Worm (Caenorhabditis elegans): ENCODE data around the gene Y39A1A.22.
A peak's percentile ranks its signal among the peaks of the same experiment; 100 is the strongest.

The Y39A1A.22 gene

DNA sequence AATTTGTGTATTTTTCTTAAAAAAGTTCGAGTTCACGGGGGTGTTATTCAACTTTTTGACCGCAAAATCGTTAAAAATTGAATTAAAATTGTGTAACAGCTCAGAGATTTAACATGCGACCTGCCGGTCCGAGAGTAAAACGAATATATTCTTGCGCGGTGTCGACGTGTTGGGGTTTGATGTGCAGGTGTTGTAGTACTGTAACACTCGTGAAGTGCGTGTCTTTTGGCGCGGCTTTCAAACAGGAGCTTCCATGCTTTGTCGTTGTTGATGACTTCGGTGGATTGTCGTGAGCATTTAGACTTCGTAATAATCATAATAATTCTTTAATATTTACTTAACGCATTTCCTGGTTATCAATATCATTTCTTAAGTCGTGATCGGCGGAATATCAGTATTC is 23.7 kb upstream of the Y39A1A.22 start, which contains the start of gene tat-3:
Gene tat-3, minus strand, starts transcription at position 196 of the 400 bp plus-strand sequence.
- no peak for TF ChIP-seq sma-3 (GFP tag; optimal IDR thresholded peaks at IDR 0.05)
- TF ChIP-seq zag-1 (tag; optimal IDR thresholded peaks at IDR 0.05), result no peak
- no peak for TF ChIP-seq elt-1 (tag; optimal IDR thresholded peaks at IDR 0.05)
- TF ChIP-seq nhr-25 (tag; optimal IDR thresholded peaks at IDR 0.05), result no peak
- no peak for TF ChIP-seq nhr-237 (tag; optimal IDR thresholded peaks at IDR 0.05)
- TF ChIP-seq ztf-11 (tag; optimal IDR thresholded peaks at IDR 0.05), result no peak
- TF ChIP-seq nhr-77 (tag; optimal IDR thresholded peaks at IDR 0.05), result no peak
- TF ChIP-seq lin-39 (tag; optimal IDR thresholded peaks at IDR 0.05), result no peak
- no peak for TF ChIP-seq nhr-21 (tag; optimal IDR thresholded peaks at IDR 0.05)
- TF ChIP-seq lin-11 (tag; optimal IDR thresholded peaks at IDR 0.05), result no peak
- no peak for TF ChIP-seq F13H6.1 (tag; optimal IDR thresholded peaks at IDR 0.05)
- TF ChIP-seq nhr-10 (tag; optimal IDR thresholded peaks at IDR 0.05), result no peak

DNA sequence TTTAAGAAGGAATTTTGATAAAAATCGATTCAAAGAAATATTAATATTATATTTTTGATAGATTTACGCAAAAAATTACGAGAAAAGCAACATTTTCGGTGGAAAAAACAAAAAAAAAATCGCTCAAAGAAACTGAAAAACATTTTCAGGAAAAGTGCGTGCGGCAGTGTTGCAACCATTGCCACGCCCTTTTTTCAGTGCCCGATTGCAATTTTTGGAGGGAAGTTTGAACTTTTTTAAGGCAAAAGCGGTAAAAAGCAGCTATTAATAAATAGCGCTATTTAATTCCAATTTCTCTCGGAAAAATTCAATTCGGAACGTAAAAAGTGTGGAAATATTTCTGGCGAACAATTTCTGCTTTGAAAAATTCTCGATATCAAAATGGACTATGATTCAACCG is 14.2 kb upstream of the Y39A1A.22 start:
- TF ChIP-seq fos-1 (tag; optimal IDR thresholded peaks at IDR 0.05) (no peak), ZK546.5 (tag; optimal IDR thresholded peaks at IDR 0.05) (no peak)

DNA sequence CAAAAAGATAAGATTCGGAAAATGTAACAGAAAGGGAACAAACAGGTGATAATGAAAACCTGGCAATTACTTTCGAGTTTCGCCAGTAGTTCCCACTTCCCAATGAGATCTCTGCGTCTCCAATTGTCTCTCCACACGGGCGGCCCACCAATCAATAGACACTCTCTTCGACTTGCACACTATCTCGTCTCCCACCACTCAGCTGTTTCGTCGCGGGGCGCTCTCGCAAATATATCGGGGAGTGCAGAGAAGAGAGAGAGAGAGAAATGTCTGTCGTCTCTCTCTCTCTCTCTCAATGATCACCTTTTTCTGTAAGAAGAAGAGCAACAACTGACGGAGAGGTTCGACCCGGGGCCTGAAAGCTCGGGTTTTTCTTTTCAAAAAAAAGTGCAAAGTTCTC is 13.3 kb upstream of the Y39A1A.22 start:
- TF ChIP-seq mbf-1 (tag; optimal IDR thresholded peaks at IDR 0.05) (no peak), mab-5 (tag; optimal IDR thresholded peaks at IDR 0.05) (peak; percentile 66), nhr-129 (tag; optimal IDR thresholded peaks at IDR 0.05) (peak; percentile 85), ceh-82 (tag; optimal IDR thresholded peaks at IDR 0.05) (no peak), elt-1 (tag; optimal IDR thresholded peaks at IDR 0.05) (no peak), ama-1 (optimal IDR thresholded peaks at IDR 0.05) (no peak), dmd-4 (tag; optimal IDR thresholded peaks at IDR 0.05) (no peak), elt-3 (tag; optimal IDR thresholded peaks at IDR 0.05) (no peak), lin-39 (tag; optimal IDR thresholded peaks at IDR 0.05) (no peak), nhr-23 (tag; optimal IDR thresholded peaks at IDR 0.05) (no peak), sma-3 (GFP tag; optimal IDR thresholded peaks at IDR 0.05) (peak; percentile 83), unc-55 (GFP tag; optimal IDR thresholded peaks at IDR 0.05) (peak; percentile 87), nhr-237 (tag; optimal IDR thresholded peaks at IDR 0.05) (peak; percentile 31), snpc-4 (tag; optimal IDR thresholded peaks at IDR 0.05) (peak; percentile 19), F13H6.1 (tag; optimal IDR thresholded peaks at IDR 0.05) (peak; percentile 96), nhr-10 (tag; optimal IDR thresholded peaks at IDR 0.05) (no peak), ceh-16 (tag; optimal IDR thresholded peaks at IDR 0.05) (peak; percentile 56), ztf-4 (tag; optimal IDR thresholded peaks at IDR 0.05) (peak; percentile 87), nhr-6 (tag; optimal IDR thresholded peaks at IDR 0.05) (no peak), sem-4 (tag; optimal IDR thresholded peaks at IDR 0.05) (peak; percentile 85), nhr-21 (tag; optimal IDR thresholded peaks at IDR 0.05) (peak; percentile 73), fos-1 (tag; optimal IDR thresholded peaks at IDR 0.05) (peak; percentile 88), peb-1 (tag; optimal IDR thresholded peaks at IDR 0.05) (no peak), gmeb-1 (tag; optimal IDR thresholded peaks at IDR 0.05) (peak; percentile 77), unc-62 (GFP tag; optimal IDR thresholded peaks at IDR 0.05) (no peak), lin-13 (GFP tag; optimal IDR thresholded peaks at IDR 0.05) (peak; percentile 66), sma-9 (GFP tag; optimal IDR thresholded peaks at IDR 0.05) (peak; percentile 95), sma-9 (tag; optimal IDR thresholded peaks at IDR 0.05) (no peak), egl-27 (tag; optimal IDR thresholded peaks at IDR 0.05) (peak; percentile 83), nhr-25 (tag; optimal IDR thresholded peaks at IDR 0.05) (peak; percentile 38), nhr-12 (tag; optimal IDR thresholded peaks at IDR 0.05) (no peak), lsy-2 (tag; optimal IDR thresholded peaks at IDR 0.05) (peak; percentile 57 to 87), zag-1 (tag; optimal IDR thresholded peaks at IDR 0.05) (peak; percentile 43), crh-2 (tag; optimal IDR thresholded peaks at IDR 0.05) (peak; percentile 83), C34F6.9 (tag; optimal IDR thresholded peaks at IDR 0.05) (peak; percentile 92), nhr-77 (tag; optimal IDR thresholded peaks at IDR 0.05) (peak; percentile 31), R02D3.7 (tag; optimal IDR thresholded peaks at IDR 0.05) (no peak), ztf-1 (GFP tag; conservative IDR thresholded peaks at IDR 0.05) (no peak), blmp-1 (tag; optimal IDR thresholded peaks at IDR 0.05; ENCODE audit: insufficient read depth) (peak; percentile 35), unc-39 (tag; optimal IDR thresholded peaks at IDR 0.05) (no peak), mdl-1 (tag; optimal IDR thresholded peaks at IDR 0.05) (peak; percentile 50 to 69), ztf-11 (tag; optimal IDR thresholded peaks at IDR 0.05) (no peak), aly-2 (tag; optimal IDR thresholded peaks at IDR 0.05) (no peak), lin-11 (tag; optimal IDR thresholded peaks at IDR 0.05) (peak; percentile 58), alr-1 (tag; optimal IDR thresholded peaks at IDR 0.05) (no peak), Y55F3AM.14 (GFP tag; optimal IDR thresholded peaks at IDR 0.05) (peak; percentile 9), skn-1 (tag; optimal IDR thresholded peaks at IDR 0.05) (no peak), nhr-11 (tag; optimal IDR thresholded peaks at IDR 0.05) (no peak), ZK546.5 (tag; optimal IDR thresholded peaks at IDR 0.05) (no peak)
